Fruit fly (Drosophila melanogaster): ENCODE results near the gene CG11600.

DNA sequence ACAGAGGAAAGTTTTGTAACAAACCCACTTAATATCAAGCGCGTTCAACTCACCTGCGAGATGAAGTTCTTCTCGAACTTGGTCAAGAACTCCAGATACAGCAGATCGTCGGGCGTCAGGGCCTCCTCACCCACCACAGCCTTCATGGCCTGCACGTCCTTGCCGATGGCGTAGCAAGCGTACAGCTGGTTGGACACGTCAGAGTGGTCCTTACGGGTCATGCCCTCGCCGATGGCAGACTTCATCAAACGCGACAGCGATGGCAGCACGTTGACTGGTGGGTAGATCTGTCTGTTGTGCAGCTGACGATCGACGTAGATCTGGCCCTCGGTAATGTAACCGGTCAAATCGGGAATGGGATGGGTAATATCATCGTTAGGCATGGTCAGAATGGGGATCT, 11.4 kb upstream of the CG11600 start:
- TF ChIP-seq br (GFP tag; optimal IDR thresholded peaks at IDR 0.05) (no peak), N (GFP tag; optimal IDR thresholded peaks at IDR 0.05) (no peak), Abd-B (GFP tag; optimal IDR thresholded peaks at IDR 0.05) (no peak), Hnf4 (GFP tag; optimal IDR thresholded peaks at IDR 0.05) (no peak), Vsx2 (GFP tag; optimal IDR thresholded peaks at IDR 0.05; ENCODE audit: partially characterized antibody) (no peak), usp (GFP tag; optimal IDR thresholded peaks at IDR 0.05) (no peak), rgr (GFP tag; optimal IDR thresholded peaks at IDR 0.05) (no peak), Rel (GFP tag; optimal IDR thresholded peaks at IDR 0.05) (no peak), Rel (tag; optimal IDR thresholded peaks at IDR 0.05) (no peak), lola (GFP tag; optimal IDR thresholded peaks at IDR 0.05) (no peak), HLH106 (tag; optimal IDR thresholded peaks at IDR 0.05) (no peak), sv (GFP tag; optimal IDR thresholded peaks at IDR 0.05) (no peak)

Data from whole organism, wandering third instar larva.